Fruit fly (Drosophila melanogaster): ENCODE results near the gene Jhbp16.

dm6 chr3R:21645904-21646664 is 18.1 kb upstream of the Jhbp16 start:
- TF ChIP-seq h (optimal IDR thresholded peaks at IDR 0.05): no peak
- no peak for TF ChIP-seq insv (optimal IDR thresholded peaks at IDR 0.05)
- TF ChIP-seq Sin3A (optimal IDR thresholded peaks at IDR 0.05): no peak
- no peak for TF ChIP-seq Myc (optimal IDR thresholded peaks at IDR 0.05)
- TF ChIP-seq ttk (optimal IDR thresholded peaks at IDR 0.05): no peak
- no peak for TF ChIP-seq psq (optimal IDR thresholded peaks at IDR 0.05)

Measured in Kc167 (cell line).